Worm (Caenorhabditis elegans) whole organism, mixed stage, embryonic: ENCODE data around the gene parp-2.

Source experiments
- ces-1 ChIP-seq: fragments of 150-350 bp; optimal IDR thresholded peaks from 2 replicates; lab custom pipeline; 2014; ENCODE audit warnings: missing biosample characterization, missing genetic modification reagents, missing genetic modification characterization
- mab-5 ChIP-seq: fragments of 150-350 bp; optimal IDR thresholded peaks from 2 replicates; lab custom pipeline; 2014; ENCODE audit warnings: missing biosample characterization, missing genetic modification characterization

DNA sequence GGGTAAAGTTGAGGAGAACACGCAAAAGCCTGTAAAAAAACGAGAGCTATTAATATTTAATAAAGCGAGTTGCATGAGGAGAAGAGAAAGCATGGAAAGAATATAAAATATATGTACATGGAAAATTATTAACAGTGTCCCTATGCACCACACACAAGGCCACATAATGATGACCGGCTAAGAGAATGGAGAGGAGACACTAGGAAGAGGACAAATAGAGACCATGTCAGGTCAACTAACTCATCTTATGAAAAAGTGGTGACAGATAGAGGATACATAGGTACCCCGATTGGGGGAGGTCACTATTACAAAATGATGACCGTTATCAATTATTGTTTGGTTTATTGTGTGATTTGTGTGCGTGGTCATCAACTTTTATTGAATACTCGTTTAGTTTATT lies 51.6 kb downstream of the parp-2 start, which contains the start of gene fzr-1:
- TF ChIP-seq ces-1 (no peak), mab-5 (tag; lab: Kevin White, UChicago) (no peak)
